Worm (Caenorhabditis elegans) whole organism, L4/young adult: ENCODE data around the gene F58H1.2.

ENCODE experiments used
- W03F9.2 ChIP-seq: fragments of 150-350 bp; optimal IDR thresholded peaks from 2 replicates; lab custom pipeline; 2014; ENCODE audit warnings: missing biosample characterization, missing genetic modification characterization
- dao-5 ChIP-seq: sonication (generic microtip); optimal IDR thresholded peaks from 2 replicates; lab custom pipeline; 2016; ENCODE audit warnings: missing genotype, missing genetic modification characterization, moderate library complexity, missing compliant biosample characterization
- him-1 ChIP-seq: sonication (generic microtip); optimal IDR thresholded peaks from 2 replicates; lab custom pipeline; 2016; ENCODE audit warnings: missing genotype, missing genetic modification reagents, missing genetic modification characterization, missing compliant biosample characterization

- TF ChIP-seq him-1 (tag; lab: Kevin White, UChicago) (no peak), dao-5 (tag; lab: Kevin White, UChicago) (no peak), W03F9.2 (no peak)
Measured at ce11 chrV:11945429-11945828, 16.5 kb downstream of the F58H1.2 start.
